Worm (Caenorhabditis elegans) whole organism, L1 larva: ENCODE data around the gene Y38H6C.21.

ENCODE experiments used
- C34B4.2 ChIP-seq: sonication (generic microtip); optimal IDR thresholded peaks from 2 replicates; lab custom pipeline; 2017; ENCODE audit warnings: mild to moderate bottlenecking, missing genetic modification characterization, missing compliant biosample characterization
- ama-1 ChIP-seq: fragments of 150-350 bp; optimal IDR thresholded peaks from 2 replicates; lab custom pipeline; 2014
- lin-13 ChIP-seq: fragments of 150-350 bp; optimal IDR thresholded peaks from 2 replicates; lab custom pipeline; 2014; ENCODE audit warnings: missing biosample characterization, missing genetic modification reagents, missing genetic modification characterization
- lin-14 ChIP-seq: fragments of 200-800 bp; sonication (Bioruptor generic); optimal IDR thresholded peaks from 2 replicates; lab custom pipeline; 2018; ENCODE audit warnings: mild to moderate bottlenecking, missing genetic modification characterization, moderate library complexity, missing compliant biosample characterization
- lin-39 ChIP-seq: fragments of 150-350 bp; optimal IDR thresholded peaks from 2 replicates; lab custom pipeline; 2014; ENCODE audit warnings: missing biosample characterization, missing genetic modification reagents, missing genetic modification characterization
- nhr-11 ChIP-seq: fragments of 150-350 bp; optimal IDR thresholded peaks from 2 replicates; lab custom pipeline; 2014; ENCODE audit warnings: missing biosample characterization, missing genetic modification characterization
- nhr-12 ChIP-seq: sonication (generic microtip); optimal IDR thresholded peaks from 2 replicates; lab custom pipeline; 2017; ENCODE audit warnings: missing biosample characterization, missing genetic modification characterization
- nhr-20 ChIP-seq: sonication (generic microtip); optimal IDR thresholded peaks from 2 replicates; lab custom pipeline; 2016; ENCODE audit warnings: mild to moderate bottlenecking, missing genetic modification characterization, missing compliant biosample characterization
- nhr-237 ChIP-seq: fragments of 150-350 bp; optimal IDR thresholded peaks from 2 replicates; lab custom pipeline; 2014; ENCODE audit warnings: missing biosample characterization, missing genetic modification characterization
- nhr-76 ChIP-seq: sonication (generic microtip); optimal IDR thresholded peaks from 2 replicates; lab custom pipeline; 2017; ENCODE audit warnings: missing biosample characterization, missing genetic modification characterization
- pqm-1 ChIP-seq: sonication (generic microtip); optimal IDR thresholded peaks from 3 replicates; lab custom pipeline; 2017; ENCODE audit warnings: missing biosample characterization, missing genetic modification characterization
- swsn-7 ChIP-seq: sonication (generic microtip); optimal IDR thresholded peaks from 2 replicates; lab custom pipeline; 2016; ENCODE audit warnings: missing genetic modification characterization, missing compliant biosample characterization
- tlp-1 ChIP-seq: fragments of 150-350 bp; optimal IDR thresholded peaks from 2 replicates; lab custom pipeline; 2014; ENCODE audit warnings: missing biosample characterization, missing genetic modification characterization

- TF ChIP-seq C34B4.2 (tag; lab: Kevin White, UChicago) (no peak), lin-13 (GFP tag; lab: Kevin White, UChicago) (no peak), nhr-11 (no peak), pqm-1 (tag; lab: Kevin White, UChicago) (no peak), lin-14 (no peak), nhr-76 (tag; lab: Kevin White, UChicago) (no peak), nhr-20 (no peak), tlp-1 (tag; lab: Kevin White, UChicago) (no peak), nhr-12 (no peak), nhr-237 (no peak), ama-1 (no peak), lin-39 (tag; lab: Kevin White, UChicago) (no peak), swsn-7 (tag; lab: Kevin White, UChicago) (no peak)
Measured at ce11 chrV:20552971-20553370, 2.1 kb downstream of the Y38H6C.21 start, which contains the start of gene vmo-1.
